Worm (Caenorhabditis elegans): Measurements from ENCODE around the gene atf-6.

DNA sequence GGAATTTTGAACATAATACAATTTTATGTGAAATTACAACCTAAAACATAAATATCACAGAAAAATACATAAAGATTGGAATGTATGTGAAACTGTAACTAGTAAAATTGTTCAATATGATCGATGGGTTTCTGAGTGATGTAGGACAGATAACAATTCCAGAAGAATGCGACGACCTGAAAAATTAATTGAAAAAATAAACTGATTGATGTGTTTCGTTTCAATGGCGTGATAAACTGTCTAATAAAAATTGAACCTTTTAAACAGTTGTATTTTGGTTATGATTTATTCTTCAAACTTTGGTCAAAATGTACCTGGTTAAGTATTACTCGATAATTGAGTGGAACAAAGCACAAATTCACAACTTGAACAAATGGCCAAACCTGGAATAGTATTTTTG lies 29.5 kb upstream of the atf-6 start:
- TF ChIP-seq skn-1 (tag; optimal IDR thresholded peaks at IDR 0.05) (no peak), ceh-82 (tag; optimal IDR thresholded peaks at IDR 0.05) (no peak), aly-2 (tag; optimal IDR thresholded peaks at IDR 0.05) (no peak), R02D3.7 (tag; optimal IDR thresholded peaks at IDR 0.05) (no peak), ztf-11 (tag; optimal IDR thresholded peaks at IDR 0.05) (no peak), ZK546.5 (tag; optimal IDR thresholded peaks at IDR 0.05) (no peak)
